Worm (Caenorhabditis elegans): ENCODE data around the gene cutl-4.

Gene cutl-4

ce11 chrV:17712349-17712748 lies 27.4 kb downstream of the cutl-4 start:
- TF ChIP-seq set-16 (GFP tag; IDR thresholded peaks at IDR 0.05) (peak; percentile 60), unc-62 (GFP tag; optimal IDR thresholded peaks at IDR 0.05 in 1 of 2) (no peak), unc-62 (tag; optimal IDR thresholded peaks at IDR 0.05) (no peak), aha-1 (tag) (peak; percentile 58), ceh-44 (GFP tag; IDR thresholded peaks at IDR 0.05) (no peak)

- TF ChIP-seq lin-1 (GFP tag; IDR thresholded peaks at IDR 0.05) (no peak), mdl-1 (tag; optimal IDR thresholded peaks at IDR 0.05) (no peak), daf-8 (GFP tag; IDR thresholded peaks at IDR 0.05) (no peak), mxl-3 (GFP tag; optimal IDR thresholded peaks at IDR 0.05) (no peak), tra-1 (GFP tag; IDR thresholded peaks at IDR 0.05) (no peak), ceh-62 (tag; optimal IDR thresholded peaks at IDR 0.05) (no peak), ztf-11 (tag; optimal IDR thresholded peaks at IDR 0.05) (no peak), Y5F2A.4 (GFP tag; optimal IDR thresholded peaks at IDR 0.05) (no peak)
Measured at ce11 chrV:17707022-17707421, 32.7 kb downstream of the cutl-4 start, which contains the start of gene srh-31. TSS of gene srh-31 (plus strand) at chrV:17707322.

- TF ChIP-seq rbr-2 (tag; optimal IDR thresholded peaks at IDR 0.05) (no peak), F37D6.2 (tag; optimal IDR thresholded peaks at IDR 0.05) (no peak), unc-62 (GFP tag; optimal IDR thresholded peaks at IDR 0.05 in 1 of 2) (peak in 1 of 2 experiments; percentile 94), unc-62 (tag; optimal IDR thresholded peaks at IDR 0.05) (no peak), mep-1 (tag; optimal IDR thresholded peaks at IDR 0.05) (no peak), aha-1 (tag) (peak; percentile 92)
Measured at ce11 chrV:17706217-17706806, 33.4 kb downstream of the cutl-4 start.

ce11 chrV:17705814-17706213 lies 33.9 kb downstream of the cutl-4 start, which contains the start of gene W06D12.6:
TSS of gene W06D12.6 (plus strand) at chrV:17706114.
- TF ChIP-seq zip-2 (tag; optimal IDR thresholded peaks at IDR 0.05) (no peak), snpc-4 (tag; optimal IDR thresholded peaks at IDR 0.05) (no peak), lir-3 (tag; optimal IDR thresholded peaks at IDR 0.05) (no peak), fos-1 (tag; optimal IDR thresholded peaks at IDR 0.05) (no peak), tag-97 (GFP tag; IDR thresholded peaks at IDR 0.05) (no peak), ceh-32 (tag; optimal IDR thresholded peaks at IDR 0.05; ENCODE audit: poor library complexity) (no peak), dmd-6 (GFP tag; IDR thresholded peaks at IDR 0.05) (no peak), spr-3 (GFP tag; optimal IDR thresholded peaks at IDR 0.05) (no peak), Y105C5A.15 (GFP tag; IDR thresholded peaks at IDR 0.05) (no peak), pha-4 (GFP tag; IDR thresholded peaks at IDR 0.05) (no peak), pha-4 (tag; optimal IDR thresholded peaks at IDR 0.05) (no peak), daf-8 (GFP tag; IDR thresholded peaks at IDR 0.05) (no peak), dmd-9 (GFP tag; IDR thresholded peaks at IDR 0.05) (no peak), mdt-29 (GFP tag; IDR thresholded peaks at IDR 0.05) (no peak), ama-1 (optimal IDR thresholded peaks at IDR 0.05) (no peak), rbr-2 (tag; optimal IDR thresholded peaks at IDR 0.05) (no peak)

ce11 chrV:17700728-17701262 lies 38.9 kb downstream of the cutl-4 start, which contains the start of the genes Y26G10.5 and srh-32:
TSS of gene Y26G10.5 (minus strand) at chrV:17700828.
TSS of gene srh-32 (plus strand) at chrV:17701212.
- peak; percentile 55 for TF ChIP-seq aha-1 (tag)
- TF ChIP-seq T20F7.1 (GFP tag; optimal IDR thresholded peaks at IDR 0.05): no peak
- TF ChIP-seq mes-2 (tag; optimal IDR thresholded peaks at IDR 0.05; ENCODE audit: poor library complexity, severe bottlenecking): no peak

- TF ChIP-seq F44E2.7 (GFP tag; IDR thresholded peaks at IDR 0.05) (no peak), egl-43 (GFP tag; IDR thresholded peaks at IDR 0.05) (no peak), F37D6.2 (tag; optimal IDR thresholded peaks at IDR 0.05) (no peak), mxl-2 (GFP tag; conservative IDR thresholded peaks at IDR 0.05) (no peak), lin-15B (tag; optimal IDR thresholded peaks at IDR 0.05) (no peak), ceh-28 (tag; optimal IDR thresholded peaks at IDR 0.05) (no peak), hlh-11 (tag; optimal IDR thresholded peaks at IDR 0.05) (no peak), daf-12 (tag; optimal IDR thresholded peaks at IDR 0.05) (no peak), nhr-11 (tag; optimal IDR thresholded peaks at IDR 0.05) (no peak), nhr-25 (tag; optimal IDR thresholded peaks at IDR 0.05; ENCODE audit: borderline replicate concordance, insufficient read depth) (no peak), php-3 (GFP tag; IDR thresholded peaks at IDR 0.05) (no peak), ceh-44 (GFP tag; IDR thresholded peaks at IDR 0.05) (no peak), attf-4 (tag; optimal IDR thresholded peaks at IDR 0.05) (no peak), nhr-76 (tag; optimal IDR thresholded peaks at IDR 0.05) (no peak)
Measured at ce11 chrV:17699659-17700058, 40.0 kb downstream of the cutl-4 start, which contains the start of gene Y26G10.6. TSS of gene Y26G10.6 (plus strand) at chrV:17699959.

Data from whole organism, L4 larva.